Fruit fly (Drosophila melanogaster) whole organism, embryonic: ENCODE measurements around the gene CG17327.

ENCODE experiments used
- Ada2b ChIP-seq: fragments of 200-800 bp; sonication (Bioruptor generic); IDR thresholded peaks from 2 replicates; pipeline ENCODE4 v1.3.6; 2022; ENCODE audit warnings: missing biosample characterization, missing genetic modification characterization
- Atf3 ChIP-seq: fragments of 200-800 bp; sonication (Bioruptor generic); optimal IDR thresholded peaks from 3 replicates; lab custom pipeline; 2016; ENCODE audit warnings: missing biosample characterization, missing genetic modification characterization
- Bteb2 ChIP-seq: fragments of 200-800 bp; sonication (Bioruptor generic); optimal IDR thresholded peaks from 2 replicates; lab custom pipeline; 2016; ENCODE audit warnings: missing biosample characterization, missing genetic modification characterization
- CG10209 ChIP-seq: fragments of 200-800 bp; sonication (Bioruptor generic); optimal IDR thresholded peaks from 3 replicates; lab custom pipeline; 2017; ENCODE audit warnings: missing biosample characterization, mild to moderate bottlenecking, missing genetic modification characterization, missing genetic modification reagents
- CG10462 ChIP-seq: fragments of 200-800 bp; sonication (Bioruptor generic); optimal IDR thresholded peaks from 2 replicates; lab custom pipeline; 2016; ENCODE audit warnings: missing biosample characterization, missing genetic modification characterization
- CG11695 ChIP-seq: fragments of 200-800 bp; sonication (Bioruptor generic); IDR thresholded peaks from 3 replicates; pipeline ENCODE4 v1.3.6; 2022; ENCODE audit warnings: missing biosample characterization, missing genetic modification characterization
- CG13123 ChIP-seq: fragments of 200-800 bp; sonication (Bioruptor generic); optimal IDR thresholded peaks from 2 replicates; lab custom pipeline; 2016; ENCODE audit warnings: missing biosample characterization, missing genetic modification characterization
- CG13296 ChIP-seq: fragments of 200-800 bp; sonication (Bioruptor generic); optimal IDR thresholded peaks from 3 replicates; lab custom pipeline; 2018; ENCODE audit warnings: missing biosample characterization, mild to moderate bottlenecking, missing genetic modification characterization
- CG16779 ChIP-seq: fragments of 200-800 bp; sonication (Bioruptor generic); IDR thresholded peaks from 2 replicates; pipeline ENCODE4 v1.3.6; 2022; ENCODE audit warnings: missing biosample characterization, missing genetic modification characterization
- CG17359 ChIP-seq: fragments of 200-800 bp; sonication (Bioruptor generic); optimal IDR thresholded peaks from 3 replicates; lab custom pipeline; 2018; ENCODE audit warnings: missing biosample characterization, mild to moderate bottlenecking, missing genetic modification characterization, moderate library complexity
- CG17361 ChIP-seq: fragments of 200-800 bp; sonication (Bioruptor generic); IDR thresholded peaks from 3 replicates; pipeline ENCODE4 v1.3.6; 2022; ENCODE audit warnings: missing biosample characterization, missing genetic modification characterization
- CG17568 ChIP-seq: fragments of 200-800 bp; sonication (Bioruptor generic); optimal IDR thresholded peaks from 2 replicates; lab custom pipeline; 2018; ENCODE audit warnings: missing biosample characterization, mild to moderate bottlenecking, missing genetic modification characterization, moderate library complexity
- CG18011 ChIP-seq: fragments of 200-800 bp; sonication (Bioruptor generic); optimal IDR thresholded peaks from 2 replicates; lab custom pipeline; 2017; ENCODE audit warnings: missing biosample characterization, missing genetic modification characterization, mild to moderate bottlenecking, moderate library complexity, missing genotype
- CG33557 ChIP-seq: fragments of 200-800 bp; sonication (Bioruptor generic); optimal IDR thresholded peaks from 2 replicates; lab custom pipeline; 2019; ENCODE audit warnings: missing biosample characterization, mild to moderate bottlenecking, missing genetic modification characterization, moderate library complexity
- CG3407 ChIP-seq: fragments of 200-800 bp; sonication (Bioruptor generic); optimal IDR thresholded peaks from 2 replicates; lab custom pipeline; 2018; ENCODE audit warnings: missing biosample characterization, mild to moderate bottlenecking, missing genetic modification characterization
- CG42726 ChIP-seq: fragments of 200-800 bp; sonication (Bioruptor generic); IDR thresholded peaks from 2 replicates; pipeline ENCODE4 v1.3.6; 2022; ENCODE audit warnings: missing biosample characterization, missing genetic modification characterization; ENCODE audit not compliant: partially characterized antibody
- CG4328 ChIP-seq: fragments of 200-800 bp; sonication (Bioruptor generic); optimal IDR thresholded peaks from 3 replicates; lab custom pipeline; 2017; ENCODE audit warnings: missing biosample characterization, missing genetic modification reagents, missing genetic modification characterization
- CG4360 ChIP-seq: fragments of 200-800 bp; sonication (Bioruptor generic); IDR thresholded peaks from 2 replicates; pipeline ENCODE4 v1.3.6; 2022; ENCODE audit warnings: missing biosample characterization, missing genetic modification characterization
- CG4404 ChIP-seq: fragments of 200-800 bp; sonication (Bioruptor generic); IDR thresholded peaks from 2 replicates; pipeline ENCODE4 v1.3.6; 2022; ENCODE audit warnings: missing biosample characterization, missing genetic modification characterization
- CG4730 ChIP-seq: fragments of 200-800 bp; sonication (Bioruptor generic); IDR thresholded peaks from 2 replicates; pipeline ENCODE4 v1.3.6; 2022; ENCODE audit warnings: missing biosample characterization, missing genetic modification characterization
- CG8290 ChIP-seq, 3 experiments: fragments of 200-800 bp; sonication (Bioruptor generic); optimal IDR thresholded peaks; 2 replicates each; lab custom pipeline; 2016 to 2019; ENCODE audit warnings: missing biosample characterization in 3 of 3, missing genetic modification characterization in 3 of 3, mild to moderate bottlenecking in 2 of 3, moderate library complexity in 1 of 3
- D ChIP-seq, 2 experiments: fragments of 200-800 bp in 1 of 2; fragments of >200 bp in 1 of 2; sonication (Bioruptor generic) in 1 of 2; optimal IDR thresholded peaks; 2 replicates in 1 of 2; 3 replicates in 1 of 2; lab custom pipeline; 2017; ENCODE audit warnings: mild to moderate bottlenecking in 1 of 2, missing biosample characterization in 1 of 2, missing genetic modification characterization in 1 of 2, missing genetic modification reagents in 1 of 2
- ERR ChIP-seq: fragments of 200-800 bp; sonication (Bioruptor generic); optimal IDR thresholded peaks from 2 replicates; lab custom pipeline; 2016; ENCODE audit warnings: missing biosample characterization, missing genetic modification characterization
- Fer1 ChIP-seq: fragments of 200-800 bp; sonication (Bioruptor generic); optimal IDR thresholded peaks from 2 replicates; lab custom pipeline; 2017; ENCODE audit warnings: missing biosample characterization, mild to moderate bottlenecking, missing genetic modification characterization
- Gug ChIP-seq: fragments of 200-800 bp; sonication (Bioruptor generic); IDR thresholded peaks from 4 replicates; pipeline ENCODE4 v1.3.6; 2022; ENCODE audit warnings: missing biosample characterization, missing genetic modification characterization
- MTF-1 ChIP-seq: fragments of 200-800 bp; sonication (Bioruptor generic); optimal IDR thresholded peaks from 2 replicates; lab custom pipeline; 2018; ENCODE audit warnings: missing biosample characterization, mild to moderate bottlenecking, missing genetic modification characterization, borderline replicate concordance
- Myb ChIP-seq: fragments of 200-800 bp; sonication (Bioruptor generic); optimal IDR thresholded peaks from 2 replicates; lab custom pipeline; 2016; ENCODE audit warnings: missing biosample characterization, missing genetic modification characterization
- PHDP ChIP-seq: fragments of 200-800 bp; sonication (Bioruptor generic); optimal IDR thresholded peaks from 3 replicates; lab custom pipeline; 2018; ENCODE audit warnings: missing biosample characterization, mild to moderate bottlenecking, missing genetic modification characterization, moderate library complexity
- Sry-δ ChIP-seq: fragments of 200-800 bp; sonication (Bioruptor generic); optimal IDR thresholded peaks from 2 replicates; lab custom pipeline; 2016; ENCODE audit warnings: missing biosample characterization, missing genetic modification characterization
- TFAM ChIP-seq: fragments of 200-800 bp; sonication (Bioruptor generic); optimal IDR thresholded peaks from 2 replicates; lab custom pipeline; 2017; ENCODE audit warnings: missing biosample characterization, missing genetic modification characterization, inconsistent platforms
- Taf1 ChIP-seq: fragments of 200-800 bp; sonication (Bioruptor generic); IDR thresholded peaks from 2 replicates; pipeline ENCODE4 v1.3.6; 2022; ENCODE audit warnings: missing biosample characterization, missing genetic modification characterization
- Xbp1 ChIP-seq: fragments of 200-800 bp; sonication (Bioruptor generic); optimal IDR thresholded peaks from 3 replicates; lab custom pipeline; 2016; ENCODE audit warnings: missing biosample characterization, mild to moderate bottlenecking, missing genetic modification characterization
- al ChIP-seq: fragments of 200-800 bp; sonication (Bioruptor generic); IDR thresholded peaks from 2 replicates; pipeline ENCODE4 v1.3.6; 2022; ENCODE audit warnings: missing biosample characterization, missing genetic modification characterization
- bab2 ChIP-seq: fragments of 200-800 bp; sonication (Bioruptor generic); optimal IDR thresholded peaks from 2 replicates; lab custom pipeline; 2016; ENCODE audit warnings: missing biosample characterization, missing genetic modification characterization
- cwo ChIP-seq: fragments of 200-800 bp; sonication (Bioruptor generic); optimal IDR thresholded peaks from 3 replicates; lab custom pipeline; 2017; ENCODE audit warnings: missing biosample characterization, missing genetic modification characterization, mild to moderate bottlenecking, moderate library complexity, missing genetic modification reagents
- dm ChIP-seq: fragments of 200-800 bp; sonication (Bioruptor generic); optimal IDR thresholded peaks from 3 replicates; lab custom pipeline; 2016; ENCODE audit warnings: missing biosample characterization, missing genetic modification characterization
- dpn ChIP-seq, 2 experiments: fragments of 200-800 bp; sonication (Bioruptor generic); optimal IDR thresholded peaks; 3 replicates each; lab custom pipeline; 2016; ENCODE audit warnings: missing biosample characterization in 2 of 2, missing genetic modification characterization in 2 of 2
- gcm2 ChIP-seq: fragments of 200-800 bp; sonication (Bioruptor generic); optimal IDR thresholded peaks from 2 replicates; lab custom pipeline; 2016; ENCODE audit warnings: missing biosample characterization, missing genetic modification characterization
- gsb-n ChIP-seq: fragments of 200-800 bp; sonication (Bioruptor generic); optimal IDR thresholded peaks from 3 replicates; lab custom pipeline; 2018; ENCODE audit warnings: missing biosample characterization, mild to moderate bottlenecking, missing genetic modification characterization
- inv ChIP-seq: fragments of 200-800 bp; sonication (Bioruptor generic); IDR thresholded peaks from 2 replicates; pipeline ENCODE4 v1.3.6; 2022; ENCODE audit warnings: missing biosample characterization, missing genetic modification characterization; ENCODE audit not compliant: partially characterized antibody
- pfk ChIP-seq: fragments of 200-800 bp; sonication (Bioruptor generic); optimal IDR thresholded peaks from 2 replicates; lab custom pipeline; 2018; ENCODE audit warnings: missing biosample characterization, mild to moderate bottlenecking, missing genetic modification characterization, moderate library complexity
- pho ChIP-seq: fragments of 200-800 bp; sonication (Bioruptor generic); optimal IDR thresholded peaks from 2 replicates; lab custom pipeline; 2016; ENCODE audit warnings: missing biosample characterization, missing genetic modification characterization
- psq ChIP-seq: fragments of 200-800 bp; sonication (Bioruptor generic); optimal IDR thresholded peaks from 2 replicates; lab custom pipeline; 2017; ENCODE audit warnings: missing biosample characterization, missing genetic modification characterization
- sens ChIP-seq: fragments of 200-800 bp; sonication (Bioruptor generic); peaks from one replicate; lab custom pipeline; 2016; ENCODE audit warnings: missing biosample characterization, missing genetic modification characterization
- sens-2 ChIP-seq: fragments of 200-800 bp; sonication (Bioruptor generic); IDR thresholded peaks from 2 replicates; pipeline ENCODE4 v1.3.6; 2022; ENCODE audit warnings: missing biosample characterization, missing genetic modification characterization
- tup ChIP-seq: fragments of 200-800 bp; sonication (Bioruptor generic); optimal IDR thresholded peaks from 2 replicates; lab custom pipeline; 2016; ENCODE audit warnings: missing biosample characterization, mild to moderate bottlenecking, missing genetic modification characterization, moderate library complexity
- unpg ChIP-seq: fragments of 200-800 bp; sonication (Bioruptor generic); optimal IDR thresholded peaks from 3 replicates; lab custom pipeline; 2018; ENCODE audit warnings: missing biosample characterization, mild to moderate bottlenecking, missing genetic modification characterization, moderate library complexity
- vvl ChIP-seq: fragments of 200-800 bp; sonication (Bioruptor generic); IDR thresholded peaks from 2 replicates; pipeline ENCODE4 v1.3.6; 2022; ENCODE audit warnings: missing biosample characterization, missing genetic modification characterization

Gene CG17327

DNA sequence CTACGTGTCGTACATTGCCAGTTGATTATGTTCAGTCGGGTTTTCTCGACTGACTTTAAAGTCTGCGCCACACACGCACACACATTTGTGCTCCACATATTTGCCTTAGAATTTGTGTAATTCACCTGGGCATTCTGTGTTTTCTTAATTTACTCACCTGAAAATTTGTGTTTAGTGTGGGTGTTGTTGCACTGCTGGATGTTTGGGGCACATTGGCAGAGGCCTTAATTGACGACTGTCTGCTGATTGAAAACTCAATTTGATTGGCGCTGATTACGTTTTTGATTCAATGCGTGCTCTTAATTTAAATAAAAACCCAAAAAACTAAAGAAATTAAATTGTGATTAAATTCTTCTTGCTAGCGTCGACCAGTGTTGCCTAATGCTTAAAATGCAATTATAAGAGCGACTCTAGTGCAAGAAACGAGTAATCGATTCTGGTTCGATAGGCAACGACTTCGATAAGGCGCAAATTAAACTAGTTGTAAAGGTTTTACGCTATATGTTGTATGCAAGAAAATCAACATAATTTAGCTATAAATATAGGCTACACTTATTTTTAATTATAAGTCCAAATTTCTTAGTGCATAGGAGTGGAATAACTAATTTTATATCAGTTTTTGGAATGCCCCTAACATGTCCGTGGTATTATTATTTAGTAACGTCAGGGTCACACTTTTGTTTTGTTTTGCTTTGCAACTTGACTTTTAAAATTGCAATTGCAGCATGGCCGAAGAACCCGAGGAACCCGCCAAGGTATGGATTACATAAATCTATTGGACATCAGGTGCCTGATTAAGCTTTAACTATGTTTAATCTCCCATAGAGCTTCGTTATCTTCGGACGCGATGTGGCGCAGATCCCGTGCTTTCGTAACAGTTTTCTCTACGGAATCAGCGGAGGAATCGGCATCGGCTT, 33.0 kb upstream of the CG17327 start, which contains the start of the genes CG46281 and CG46280 (continued):
- TF ChIP-seq CG17359 (tag; lab: Kevin White, UChicago) (no peak), CG4360 (GFP tag; lab: Robert Waterston, UW) (no peak), Fer1 (GFP tag; lab: Kevin White, UChicago) (peak; percentile 20), CG4730 (GFP tag; lab: Robert Waterston, UW) (no peak), Myb (GFP tag; lab: Kevin White, UChicago) (peak; percentile 20), tup (GFP tag; lab: Kevin White, UChicago) (no peak), sens-2 (GFP tag; lab: Robert Waterston, UW) (no peak), CG8290 (GFP tag; optimal IDR thresholded peaks at IDR 0.05; lab: Kevin White, UChicago) (peak; percentile 23), CG8290 (tag; optimal IDR thresholded peaks at IDR 0.05; lab: Kevin White, UChicago) (no peak), psq (GFP tag; lab: Kevin White, UChicago) (no peak), al (GFP tag; lab: Robert Waterston, UW) (no peak), CG33557 (peak; percentile 14), CG4328 (peak; percentile 22), CG17361 (no peak; the same call in 2 of the 3 replicates), CG3407 (no peak), pho (peak; percentile 47), dpn (GFP tag; optimal IDR thresholded peaks at IDR 0.05; lab: Kevin White, UChicago) (peak; percentile 28 to 51), sens (GFP tag; lab: Kevin White, UChicago) (peak; percentile 93), CG13123 (GFP tag; lab: Kevin White, UChicago) (no peak), Xbp1 (peak; percentile 50), TFAM (GFP tag; lab: Kevin White, UChicago) (no peak), gsb-n (no peak), Atf3 (no peak), CG13296 (GFP tag; lab: Kevin White, UChicago) (no peak), Bteb2 (GFP tag; lab: Kevin White, UChicago) (peak; percentile 54), inv (GFP tag; lab: Robert Waterston, UW) (0 out of 2 replicates have a peak, but pooled peaks have one; percentile 24), CG18011 (GFP tag; lab: Kevin White, UChicago) (peak; percentile 11), Gug (GFP tag; lab: Robert Waterston, UW) (no peak), PHDP (tag; lab: Kevin White, UChicago) (no peak), ERR (GFP tag; lab: Kevin White, UChicago) (no peak), Sry-δ (GFP tag; lab: Kevin White, UChicago) (peak; percentile 74), pfk (no peak), MTF-1 (no peak), vvl (GFP tag; lab: Robert Waterston, UW) (0 out of 2 replicates have a peak, but pooled peaks have one; percentile 18), CG4404 (GFP tag; lab: Robert Waterston, UW) (no peak), unpg (GFP tag; lab: Kevin White, UChicago) (no peak), dm (GFP tag; lab: Kevin White, UChicago) (no peak), CG17568 (GFP tag; lab: Kevin White, UChicago) (no peak), bab2 (GFP tag; lab: Kevin White, UChicago) (peak; percentile 2), Taf1 (GFP tag; lab: Robert Waterston, UW) (no peak), Ada2b (GFP tag; lab: Robert Waterston, UW) (no peak), D (optimal IDR thresholded peaks at IDR 0.05; lab: Kevin White, UChicago) (no peak), D (GFP tag; optimal IDR thresholded peaks at IDR 0.05; lab: Kevin White, UChicago) (no peak), gcm2 (GFP tag; lab: Kevin White, UChicago) (no peak), CG16779 (GFP tag; lab: Robert Waterston, UW) (no peak), CG11695 (GFP tag; lab: Robert Waterston, UW) (no peak), CG10462 (GFP tag; lab: Kevin White, UChicago) (no peak), cwo (GFP tag; lab: Kevin White, UChicago) (no peak), CG42726 (GFP tag; lab: Robert Waterston, UW) (no peak), CG10209 (GFP tag; lab: Kevin White, UChicago) (no peak)
